Worm (Caenorhabditis elegans): Measurements from ENCODE around the gene sra-32.

The sra-32 gene

DNA sequence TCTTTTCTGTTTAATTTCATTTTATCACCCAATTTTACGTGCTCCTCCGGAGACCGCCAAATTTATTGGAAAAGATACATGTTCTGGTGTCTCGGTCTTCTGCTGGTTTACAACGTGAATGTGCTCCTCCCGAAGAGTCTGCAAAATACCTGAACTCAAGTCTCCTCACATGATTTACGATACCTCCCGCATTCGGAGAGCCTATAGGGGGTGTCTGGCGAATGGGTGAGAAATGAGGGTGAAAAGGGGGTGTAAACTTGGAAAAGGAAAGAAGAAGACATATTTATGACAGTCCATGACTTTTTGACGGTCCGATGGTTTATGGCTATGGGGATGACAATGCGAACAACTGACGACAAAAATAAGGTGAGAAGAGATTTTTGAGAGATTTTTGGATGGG is 15.5 kb downstream of the sra-32 start:
- TF ChIP-seq flt-1 (GFP tag; IDR thresholded peaks at IDR 0.05), result 0 out of 2 replicates have a peak, but pooled peaks have one; percentile 13
- TF ChIP-seq cog-1 (tag; optimal IDR thresholded peaks at IDR 0.05), result no peak

DNA sequence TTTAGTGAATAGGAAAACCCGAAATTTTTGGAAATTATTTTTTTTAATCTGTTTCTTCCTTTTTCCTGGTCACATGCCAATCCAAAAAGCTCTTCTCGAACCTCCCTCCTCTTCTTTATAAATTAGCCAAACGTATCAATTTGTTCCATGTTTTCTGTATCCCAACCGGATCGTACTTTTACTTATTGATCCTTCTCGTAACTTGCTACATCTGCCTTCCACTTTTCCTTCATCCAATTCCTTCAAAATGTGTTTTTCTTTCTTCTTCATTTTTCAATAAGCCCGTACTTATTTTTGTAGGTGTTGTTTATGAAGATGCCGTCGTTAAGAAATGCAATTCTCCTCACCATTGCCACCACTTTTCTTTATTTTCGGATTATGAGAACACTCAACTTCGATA is 19.9 kb downstream of the sra-32 start, which contains the start of gene cyp-23A1:
TSS of gene cyp-23A1 (plus strand) at position 301 of the 400 bp plus-strand sequence.
- no peak for TF ChIP-seq flt-1 (GFP tag; IDR thresholded peaks at IDR 0.05)
- TF ChIP-seq ztf-23 (GFP tag; IDR thresholded peaks at IDR 0.05), result no peak
- no peak for TF ChIP-seq ref-1 (GFP tag; conservative IDR thresholded peaks at IDR 0.05)
- TF ChIP-seq klf-2 (GFP tag; conservative IDR thresholded peaks at IDR 0.05), result no peak
- TF ChIP-seq tab-1 (GFP tag; IDR thresholded peaks at IDR 0.05), result no peak
- TF ChIP-seq cog-1 (tag; optimal IDR thresholded peaks at IDR 0.05), result no peak
- TF ChIP-seq ztf-29 (GFP tag; IDR thresholded peaks at IDR 0.05), result no peak
- TF ChIP-seq T22C8.4 (GFP tag; IDR thresholded peaks at IDR 0.05), result no peak

DNA sequence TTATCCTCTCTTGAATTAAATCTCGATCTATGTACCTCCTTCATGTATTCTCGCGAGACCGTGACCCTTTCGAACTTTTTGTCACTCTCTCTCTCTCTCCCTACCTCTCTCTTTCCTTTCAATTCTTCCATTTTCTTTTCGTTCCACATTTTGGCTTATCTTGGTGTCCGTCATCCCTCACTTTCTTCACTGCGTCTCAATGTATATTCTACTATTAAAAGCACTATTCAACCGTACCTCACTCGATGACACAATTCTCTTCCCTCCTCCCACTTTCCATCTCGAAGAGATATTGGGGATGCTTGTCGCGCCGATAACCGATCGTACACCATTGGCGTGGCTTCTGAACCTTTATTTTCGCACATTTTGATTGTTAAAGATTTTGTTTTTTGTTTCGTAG is 21.1 kb downstream of the sra-32 start:
- TF ChIP-seq T22C8.4 (GFP tag; IDR thresholded peaks at IDR 0.05), result no peak
- TF ChIP-seq klf-2 (GFP tag; conservative IDR thresholded peaks at IDR 0.05), result no peak
- no peak for TF ChIP-seq ref-1 (GFP tag; conservative IDR thresholded peaks at IDR 0.05)
- no peak for TF ChIP-seq ztf-23 (GFP tag; IDR thresholded peaks at IDR 0.05)
- TF ChIP-seq flt-1 (GFP tag; IDR thresholded peaks at IDR 0.05), result no peak
- no peak for TF ChIP-seq cog-1 (tag; optimal IDR thresholded peaks at IDR 0.05)
- TF ChIP-seq tab-1 (GFP tag; IDR thresholded peaks at IDR 0.05), result no peak
- TF ChIP-seq ztf-29 (GFP tag; IDR thresholded peaks at IDR 0.05), result no peak

DNA sequence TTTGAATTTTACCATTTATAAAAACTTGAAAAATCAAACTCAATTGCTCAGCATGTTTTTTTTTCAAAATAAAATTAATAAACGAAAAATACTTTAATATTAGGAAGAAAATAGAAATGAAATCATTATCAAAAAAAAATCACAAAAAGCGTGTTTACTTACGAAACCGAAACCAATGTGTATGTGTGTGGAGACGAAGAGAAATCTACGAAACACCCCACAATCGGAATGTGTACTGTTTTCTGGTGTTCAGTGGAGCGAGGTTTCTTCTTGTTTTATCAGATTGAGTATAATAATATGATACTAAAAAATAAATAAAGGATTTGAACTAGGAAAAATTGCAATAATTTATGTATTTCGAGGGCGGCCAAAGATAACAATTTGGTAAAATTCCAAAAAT is 24.1 kb downstream of the sra-32 start:
- no peak for TF ChIP-seq ztf-23 (GFP tag; IDR thresholded peaks at IDR 0.05)
- TF ChIP-seq ref-1 (GFP tag; conservative IDR thresholded peaks at IDR 0.05), result no peak
- TF ChIP-seq cog-1 (tag; optimal IDR thresholded peaks at IDR 0.05), result no peak

DNA sequence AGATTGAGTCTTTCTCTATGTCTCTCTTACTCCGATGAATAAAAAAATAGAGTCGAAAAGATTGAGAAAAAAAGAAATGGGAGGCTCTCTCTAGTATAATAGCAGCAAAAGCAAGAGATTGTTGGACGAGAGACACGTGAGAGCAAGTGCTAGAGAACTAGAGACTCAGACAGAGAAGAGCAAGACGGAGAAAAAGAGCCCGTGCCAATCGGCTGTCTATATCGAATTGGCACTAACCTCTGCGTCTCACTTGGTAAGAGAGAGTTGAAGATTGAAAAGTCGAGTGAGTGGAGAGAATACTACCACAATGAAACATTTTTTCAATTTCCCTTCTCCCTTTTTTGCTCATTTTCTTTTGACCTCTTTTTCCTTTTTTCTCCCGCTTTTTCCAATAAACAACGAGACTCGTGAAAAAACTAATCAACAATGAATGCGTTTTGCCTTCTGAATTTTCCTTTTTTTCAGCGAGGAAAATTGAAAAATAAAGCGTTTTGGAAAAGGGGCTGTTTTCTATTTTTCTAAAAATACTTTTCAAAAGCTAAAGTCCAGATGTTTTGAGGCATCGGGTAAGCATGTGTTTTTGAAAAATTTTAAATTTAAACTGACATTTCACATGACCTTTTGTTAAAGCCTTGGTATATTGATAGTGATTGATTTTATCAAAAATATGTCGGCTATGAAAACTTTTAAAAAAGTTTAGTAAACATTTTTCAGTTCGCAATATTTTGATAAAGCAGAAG is 25.1 kb downstream of the sra-32 start:
- TF ChIP-seq flt-1 (GFP tag; IDR thresholded peaks at IDR 0.05), result no peak
- no peak for TF ChIP-seq ztf-29 (GFP tag; IDR thresholded peaks at IDR 0.05)
- no peak for TF ChIP-seq T22C8.4 (GFP tag; IDR thresholded peaks at IDR 0.05)
- no peak for TF ChIP-seq ref-1 (GFP tag; conservative IDR thresholded peaks at IDR 0.05)
- TF ChIP-seq klf-2 (GFP tag; conservative IDR thresholded peaks at IDR 0.05), result no peak
- no peak for TF ChIP-seq tab-1 (GFP tag; IDR thresholded peaks at IDR 0.05)
- TF ChIP-seq med-1 (GFP tag; optimal IDR thresholded peaks at IDR 0.05; ENCODE audit: insufficient read depth), result no peak
- TF ChIP-seq ztf-23 (GFP tag; IDR thresholded peaks at IDR 0.05), result no peak
- no peak for TF ChIP-seq cog-1 (tag; optimal IDR thresholded peaks at IDR 0.05)

DNA sequence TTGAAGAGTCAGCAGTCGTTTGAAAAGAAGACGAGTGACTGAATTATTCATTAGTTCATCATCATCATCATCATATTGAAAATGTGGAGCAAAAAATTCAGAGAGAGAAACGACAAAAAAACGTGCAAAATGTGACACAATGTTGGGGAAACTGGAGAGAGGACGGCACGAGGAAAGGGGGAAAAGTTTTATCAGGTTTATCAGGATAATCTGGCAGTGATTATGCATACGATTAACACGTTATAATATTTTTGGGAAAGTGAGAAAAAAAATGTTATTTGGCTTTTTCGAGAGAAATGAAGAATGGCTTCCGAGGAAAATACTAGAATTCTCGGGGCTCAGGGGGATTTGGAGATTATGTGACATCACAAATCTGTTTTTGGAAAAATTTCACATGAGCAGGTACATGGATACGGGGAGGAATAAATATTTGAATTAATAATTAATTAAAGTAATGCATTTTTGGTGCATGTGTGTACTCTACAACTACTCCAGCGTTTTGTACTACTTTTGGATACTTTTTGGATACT is 26.6 kb downstream of the sra-32 start, which contains the start of gene camt-1:
TSS of gene camt-1 (minus strand) at position 51 of the 530 bp plus-strand sequence.
- TF ChIP-seq ztf-29 (GFP tag; IDR thresholded peaks at IDR 0.05) (no peak), flt-1 (GFP tag; IDR thresholded peaks at IDR 0.05) (no peak), tab-1 (GFP tag; IDR thresholded peaks at IDR 0.05) (no peak), med-1 (GFP tag; optimal IDR thresholded peaks at IDR 0.05; ENCODE audit: insufficient read depth) (no peak), cog-1 (tag; optimal IDR thresholded peaks at IDR 0.05) (no peak), ztf-23 (GFP tag; IDR thresholded peaks at IDR 0.05) (no peak), T22C8.4 (GFP tag; IDR thresholded peaks at IDR 0.05) (no peak), klf-2 (GFP tag; conservative IDR thresholded peaks at IDR 0.05) (no peak), ref-1 (GFP tag; conservative IDR thresholded peaks at IDR 0.05) (no peak)

DNA sequence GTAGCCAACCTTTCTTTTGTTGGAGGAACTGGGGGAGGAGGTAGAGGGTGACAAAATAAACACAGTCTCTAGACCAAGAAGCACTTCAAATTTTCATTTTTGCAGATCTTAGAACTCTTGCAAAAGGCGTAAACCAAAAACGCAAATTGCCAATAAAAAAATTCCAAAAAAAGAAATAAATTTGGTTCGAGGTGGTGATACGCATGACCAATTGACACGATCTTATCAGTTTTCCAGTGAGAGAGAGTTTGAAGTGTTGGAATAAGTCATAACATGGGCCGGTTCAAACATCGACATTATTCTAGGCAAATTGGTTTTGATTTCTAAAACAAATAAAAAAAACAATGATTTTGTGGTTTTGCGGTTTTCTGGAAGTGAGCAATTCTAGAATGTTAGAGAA is 35.9 kb downstream of the sra-32 start:
- TF ChIP-seq ztf-23 (GFP tag; IDR thresholded peaks at IDR 0.05) (no peak), T22C8.4 (GFP tag; IDR thresholded peaks at IDR 0.05) (no peak), tab-1 (GFP tag; IDR thresholded peaks at IDR 0.05) (no peak), klf-2 (GFP tag; conservative IDR thresholded peaks at IDR 0.05) (no peak), ztf-29 (GFP tag; IDR thresholded peaks at IDR 0.05) (no peak), ref-1 (GFP tag; conservative IDR thresholded peaks at IDR 0.05) (no peak), cog-1 (tag; optimal IDR thresholded peaks at IDR 0.05) (no peak), flt-1 (GFP tag; IDR thresholded peaks at IDR 0.05) (no peak), med-1 (GFP tag; optimal IDR thresholded peaks at IDR 0.05; ENCODE audit: insufficient read depth) (no peak)

DNA sequence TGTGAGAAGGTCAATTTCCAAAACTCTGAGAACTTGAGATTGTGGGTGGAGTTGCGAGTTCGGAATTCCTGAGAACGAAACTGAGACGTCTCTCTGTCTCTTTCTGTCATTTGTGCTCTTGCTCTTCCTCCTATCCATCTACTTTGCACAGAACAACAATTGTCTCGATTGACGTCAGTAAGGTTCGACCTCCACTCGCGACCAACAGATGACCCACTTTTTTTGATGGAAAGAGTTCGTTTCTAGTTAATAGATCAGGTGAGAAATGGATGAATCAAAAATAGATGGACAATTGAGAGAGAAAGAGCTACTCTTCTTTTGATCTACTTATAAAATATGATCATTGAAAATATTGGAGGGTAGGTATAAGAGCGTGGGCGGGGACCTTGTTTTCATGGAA is 37.2 kb downstream of the sra-32 start:
- no peak for TF ChIP-seq klf-2 (GFP tag; conservative IDR thresholded peaks at IDR 0.05)
- no peak for TF ChIP-seq ref-1 (GFP tag; conservative IDR thresholded peaks at IDR 0.05)
- TF ChIP-seq flt-1 (GFP tag; IDR thresholded peaks at IDR 0.05), result no peak
- no peak for TF ChIP-seq T22C8.4 (GFP tag; IDR thresholded peaks at IDR 0.05)
- TF ChIP-seq med-1 (GFP tag; optimal IDR thresholded peaks at IDR 0.05; ENCODE audit: insufficient read depth), result no peak
- no peak for TF ChIP-seq ztf-29 (GFP tag; IDR thresholded peaks at IDR 0.05)
- TF ChIP-seq ztf-23 (GFP tag; IDR thresholded peaks at IDR 0.05), result no peak
- TF ChIP-seq tab-1 (GFP tag; IDR thresholded peaks at IDR 0.05), result no peak
- TF ChIP-seq cog-1 (tag; optimal IDR thresholded peaks at IDR 0.05), result no peak

DNA sequence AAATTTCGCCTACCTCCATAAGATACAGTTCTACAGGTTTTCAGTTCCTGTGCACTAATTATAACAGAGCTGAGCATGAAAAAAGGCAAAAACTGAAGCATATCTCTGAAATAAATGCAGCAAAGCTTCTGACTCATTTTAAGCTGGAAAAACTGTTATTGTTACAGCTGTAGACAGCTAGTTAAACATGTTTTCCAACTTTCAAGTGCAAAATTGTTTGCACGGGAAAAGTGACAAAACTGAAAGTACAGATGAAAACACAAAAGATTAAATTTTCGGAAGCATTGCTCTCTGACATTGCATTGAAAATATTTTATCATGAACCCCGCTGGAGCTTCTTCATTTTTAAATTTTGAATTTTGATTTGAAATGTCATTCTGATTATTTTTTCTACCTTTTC is 41.1 kb downstream of the sra-32 start, which contains the start of gene T05C1.5:
TSS of gene T05C1.5 (minus strand) at position 101 of the 400 bp plus-strand sequence.
- TF ChIP-seq ref-1 (GFP tag; conservative IDR thresholded peaks at IDR 0.05) (no peak), cog-1 (tag; optimal IDR thresholded peaks at IDR 0.05) (no peak), med-1 (GFP tag; optimal IDR thresholded peaks at IDR 0.05; ENCODE audit: insufficient read depth) (no peak), ztf-29 (GFP tag; IDR thresholded peaks at IDR 0.05) (no peak), ztf-23 (GFP tag; IDR thresholded peaks at IDR 0.05) (no peak), flt-1 (GFP tag; IDR thresholded peaks at IDR 0.05) (no peak), klf-2 (GFP tag; conservative IDR thresholded peaks at IDR 0.05) (no peak)

DNA sequence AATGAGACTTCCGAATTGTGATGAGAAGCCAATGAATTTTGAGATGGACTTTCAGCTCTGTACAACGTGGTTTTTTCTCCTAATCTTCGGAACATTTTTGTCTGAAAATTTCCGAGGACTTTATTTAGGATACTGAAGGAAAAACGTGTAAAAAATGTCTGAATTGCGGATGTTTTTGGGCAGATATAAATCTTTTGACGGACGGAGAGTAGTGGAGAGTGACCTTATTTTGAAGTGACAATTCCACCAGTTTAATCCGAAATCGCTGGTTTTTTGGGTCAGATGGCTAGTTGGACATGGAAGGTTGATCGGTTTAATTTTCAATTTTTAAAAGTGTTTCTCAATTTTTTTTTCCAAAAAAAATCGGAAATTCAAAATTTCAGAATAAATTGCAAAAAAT is 42.5 kb downstream of the sra-32 start, which contains the start of gene T05C1.3:
TSS of gene T05C1.3 (minus strand) at position 101 of the 400 bp plus-strand sequence.
- no peak for TF ChIP-seq ztf-29 (GFP tag; IDR thresholded peaks at IDR 0.05)
- TF ChIP-seq ref-1 (GFP tag; conservative IDR thresholded peaks at IDR 0.05), result no peak
- no peak for TF ChIP-seq flt-1 (GFP tag; IDR thresholded peaks at IDR 0.05)
- no peak for TF ChIP-seq cog-1 (tag; optimal IDR thresholded peaks at IDR 0.05)
- TF ChIP-seq tab-1 (GFP tag; IDR thresholded peaks at IDR 0.05), result no peak
